Worm (Caenorhabditis elegans) whole organism, late embryonic: ENCODE results near the gene abhd-3.1.

Source experiments
- C08G9.2 ChIP-seq: sonication (generic microtip); optimal IDR thresholded peaks from 2 replicates; lab custom pipeline; 2016; ENCODE audit warnings: mild to moderate bottlenecking, missing genetic modification characterization, moderate library complexity, missing compliant biosample characterization
- C38D4.7 ChIP-seq: fragments of 200-800 bp; sonication (Bioruptor generic); optimal IDR thresholded peaks from 2 replicates; lab custom pipeline; 2018; ENCODE audit warnings: mild to moderate bottlenecking, missing genetic modification characterization, moderate library complexity, missing compliant biosample characterization
- F13H6.1 ChIP-seq: sonication (generic microtip); optimal IDR thresholded peaks from 2 replicates; lab custom pipeline; 2016; ENCODE audit warnings: missing genetic modification characterization, missing compliant biosample characterization
- T23F11.4 ChIP-seq: fragments of 200-800 bp; sonication (Bioruptor generic); optimal IDR thresholded peaks from 2 replicates; lab custom pipeline; 2018; ENCODE audit warnings: mild to moderate bottlenecking, missing genetic modification characterization, missing compliant biosample characterization
- Y22D7AL.16 ChIP-seq: sonication (generic microtip); optimal IDR thresholded peaks from 2 replicates; lab custom pipeline; 2016; ENCODE audit warnings: missing genetic modification characterization, missing compliant biosample characterization
- ahr-1 ChIP-seq: sonication (generic microtip); optimal IDR thresholded peaks from 2 replicates; lab custom pipeline; 2016; ENCODE audit warnings: missing genetic modification characterization, missing compliant biosample characterization
- ama-1 ChIP-seq: fragments of 150-350 bp; optimal IDR thresholded peaks from 2 replicates; lab custom pipeline; 2014
- ceh-14 ChIP-seq: sonication (generic microtip); optimal IDR thresholded peaks from 2 replicates; lab custom pipeline; 2016; ENCODE audit warnings: missing genotype, missing genetic modification characterization, missing compliant biosample characterization
- ceh-31 ChIP-seq: sonication (generic microtip); optimal IDR thresholded peaks from 2 replicates; lab custom pipeline; 2016; ENCODE audit warnings: missing genetic modification characterization, missing compliant biosample characterization
- ceh-34 ChIP-seq: sonication (generic microtip); optimal IDR thresholded peaks from 2 replicates; lab custom pipeline; 2016; ENCODE audit warnings: mild to moderate bottlenecking, missing genetic modification characterization, missing compliant biosample characterization
- ceh-48 ChIP-seq: sonication (generic microtip); optimal IDR thresholded peaks from 2 replicates; lab custom pipeline; 2016; ENCODE audit warnings: missing genetic modification characterization, inconsistent platforms, missing compliant biosample characterization
- ceh-6 ChIP-seq: fragments of 200-800 bp; sonication (Bioruptor generic); optimal IDR thresholded peaks from 2 replicates; lab custom pipeline; 2018; ENCODE audit warnings: mild to moderate bottlenecking, missing genetic modification characterization, missing compliant biosample characterization
- ceh-9 ChIP-seq: sonication (generic microtip); optimal IDR thresholded peaks from 2 replicates; lab custom pipeline; 2016; ENCODE audit warnings: mild to moderate bottlenecking, missing genetic modification characterization, inconsistent platforms, missing compliant biosample characterization
- ets-4 ChIP-seq: sonication (generic microtip); optimal IDR thresholded peaks from 2 replicates; lab custom pipeline; 2016; ENCODE audit warnings: missing genetic modification characterization, missing compliant biosample characterization
- eyg-1 ChIP-seq: sonication (generic microtip); optimal IDR thresholded peaks from 2 replicates; lab custom pipeline; 2016; ENCODE audit warnings: missing genotype, missing genetic modification characterization, missing compliant biosample characterization
- fax-1 ChIP-seq: sonication (generic microtip); optimal IDR thresholded peaks from 2 replicates; lab custom pipeline; 2016; ENCODE audit warnings: missing genotype, missing genetic modification characterization, missing compliant biosample characterization
- gmeb-2 ChIP-seq: sonication (generic microtip); optimal IDR thresholded peaks from 2 replicates; lab custom pipeline; 2016; ENCODE audit warnings: missing genetic modification characterization, inconsistent platforms, missing compliant biosample characterization
- hlh-13 ChIP-seq: fragments of 200-800 bp; sonication (Bioruptor generic); optimal IDR thresholded peaks from 2 replicates; lab custom pipeline; 2018; ENCODE audit warnings: mild to moderate bottlenecking, missing genetic modification characterization, missing compliant biosample characterization
- hlh-15 ChIP-seq: sonication (generic microtip); optimal IDR thresholded peaks from 2 replicates; lab custom pipeline; 2016; ENCODE audit warnings: missing genetic modification characterization, missing compliant biosample characterization
- hlh-30 ChIP-seq: sonication (generic microtip); optimal IDR thresholded peaks from 2 replicates; lab custom pipeline; 2017; ENCODE audit warnings: antibody characterized with exemption, missing genetic modification characterization, missing compliant biosample characterization; ENCODE audit not compliant: insufficient read depth
- hlh-8 ChIP-seq: sonication (generic microtip); optimal IDR thresholded peaks from 2 replicates; lab custom pipeline; 2016; ENCODE audit warnings: missing genotype, missing genetic modification characterization, missing compliant biosample characterization
- lim-6 ChIP-seq: sonication (generic microtip); optimal IDR thresholded peaks from 2 replicates; lab custom pipeline; 2016; ENCODE audit warnings: missing genetic modification characterization, missing compliant biosample characterization
- madf-2 ChIP-seq: sonication (generic microtip); optimal IDR thresholded peaks from 2 replicates; lab custom pipeline; 2017; ENCODE audit warnings: missing genetic modification characterization, missing compliant biosample characterization
- nfya-1 ChIP-seq: sonication (generic microtip); optimal IDR thresholded peaks from 2 replicates; lab custom pipeline; 2017; ENCODE audit warnings: missing genetic modification characterization, mild to moderate bottlenecking, missing compliant biosample characterization, antibody characterized with exemption, moderate library complexity
- nhr-11 ChIP-seq: fragments of 150-350 bp; optimal IDR thresholded peaks from 2 replicates; lab custom pipeline; 2014; ENCODE audit warnings: missing biosample characterization, missing genetic modification characterization
- nhr-232 ChIP-seq: sonication (generic microtip); optimal IDR thresholded peaks from 2 replicates; lab custom pipeline; 2016; ENCODE audit warnings: missing genetic modification characterization, missing compliant biosample characterization
- npax-4 ChIP-seq: sonication (generic microtip); optimal IDR thresholded peaks from 2 replicates; lab custom pipeline; 2016; ENCODE audit warnings: missing genetic modification characterization, missing compliant biosample characterization
- pat-9 ChIP-seq: fragments of 200-800 bp; sonication (Bioruptor generic); optimal IDR thresholded peaks from 2 replicates; lab custom pipeline; 2018; ENCODE audit warnings: mild to moderate bottlenecking, missing genetic modification characterization, moderate library complexity, missing compliant biosample characterization
- pha-2 ChIP-seq: sonication (generic microtip); optimal IDR thresholded peaks from 2 replicates; lab custom pipeline; 2017; ENCODE audit warnings: mild to moderate bottlenecking, missing genetic modification characterization, missing compliant biosample characterization
- pha-4 ChIP-seq: fragments of 150-350 bp; optimal IDR thresholded peaks from 2 replicates; lab custom pipeline; 2018; ENCODE audit warnings: missing biosample characterization, missing genetic modification reagents, missing genetic modification characterization
- pqm-1 ChIP-seq: sonication (generic microtip); optimal IDR thresholded peaks from 2 replicates; lab custom pipeline; 2016; ENCODE audit warnings: missing genetic modification characterization, missing compliant biosample characterization
- ref-2 ChIP-seq: sonication (generic microtip); optimal IDR thresholded peaks from 2 replicates; lab custom pipeline; 2016; ENCODE audit warnings: missing genetic modification characterization, missing compliant biosample characterization
- rnt-1 ChIP-seq: sonication (generic microtip); optimal IDR thresholded peaks from 2 replicates; lab custom pipeline; 2016; ENCODE audit warnings: missing genetic modification characterization, missing compliant biosample characterization
- sdc-2 ChIP-seq: sonication (generic microtip); optimal IDR thresholded peaks from 2 replicates; lab custom pipeline; 2016; ENCODE audit warnings: missing genotype, missing genetic modification characterization, missing compliant biosample characterization
- sox-2 ChIP-seq: fragments of 200-800 bp; sonication (Bioruptor generic); IDR thresholded peaks from 2 replicates; pipeline ENCODE4 v1.3.6; 2022; ENCODE audit warnings: missing genetic modification reagents, missing genetic modification characterization, missing compliant biosample characterization
- sox-4 ChIP-seq: sonication (generic microtip); optimal IDR thresholded peaks from 2 replicates; lab custom pipeline; 2017; ENCODE audit warnings: mild to moderate bottlenecking, missing genetic modification characterization, inconsistent platforms, missing compliant biosample characterization
- syd-9 ChIP-seq: sonication (generic microtip); optimal IDR thresholded peaks from 2 replicates; lab custom pipeline; 2016; ENCODE audit warnings: mild to moderate bottlenecking, missing genetic modification characterization, moderate library complexity, missing compliant biosample characterization
- tbx-2 ChIP-seq: sonication (generic microtip); optimal IDR thresholded peaks from 2 replicates; lab custom pipeline; 2016; ENCODE audit warnings: missing genetic modification characterization, missing compliant biosample characterization
- tbx-7 ChIP-seq: sonication (generic microtip); optimal IDR thresholded peaks from 2 replicates; lab custom pipeline; 2016; ENCODE audit warnings: missing genotype, missing genetic modification characterization, missing compliant biosample characterization
- unc-3 ChIP-seq, 2 experiments: fragments of 200-800 bp in 1 of 2; sonication (Bioruptor generic) in 1 of 2; sonication (generic microtip) in 1 of 2; conservative IDR thresholded peaks in 1 of 2; optimal IDR thresholded peaks in 1 of 2; 2 replicates each; pipeline versions ENCODE4 v1.3.6 to Lab custom; 2016 to 2022; ENCODE audit warnings: missing compliant biosample characterization in 2 of 2, missing genetic modification characterization in 2 of 2, missing genetic modification reagents in 1 of 2
- unc-42 ChIP-seq: sonication (generic microtip); optimal IDR thresholded peaks from 2 replicates; lab custom pipeline; 2016; ENCODE audit warnings: missing genotype, missing genetic modification characterization, missing compliant biosample characterization
- unc-86 ChIP-seq: sonication (generic microtip); optimal IDR thresholded peaks from 2 replicates; lab custom pipeline; 2016; ENCODE audit warnings: missing genetic modification characterization, missing compliant biosample characterization

abhd-3.1 gene

DNA sequence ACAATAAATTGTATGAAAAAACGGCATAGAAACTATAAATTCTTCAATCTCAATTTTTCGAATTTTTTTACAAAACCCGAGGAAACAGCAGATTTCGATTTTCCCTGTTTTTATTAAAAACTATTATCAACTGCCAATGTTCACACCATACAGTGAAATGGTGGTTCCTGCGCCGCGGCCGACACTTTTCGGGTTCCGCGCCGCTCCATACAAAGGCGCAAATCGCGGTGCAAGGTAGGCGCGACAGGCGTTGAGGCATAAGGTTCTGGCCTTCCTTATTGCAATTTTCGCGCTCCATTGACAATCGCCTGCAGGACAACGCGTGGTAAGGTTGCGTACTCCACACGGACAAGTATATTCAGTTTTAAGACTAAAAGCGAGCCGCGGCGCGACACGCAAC lies 31.5 kb downstream of the abhd-3.1 start:
- no peak for TF ChIP-seq ceh-48 (tag; lab: Kevin White, UChicago)
- no peak for TF ChIP-seq pqm-1
- no peak for TF ChIP-seq ceh-6
- TF ChIP-seq F13H6.1 (tag; lab: Kevin White, UChicago) = no peak
- no peak for TF ChIP-seq hlh-13 (GFP tag; lab: Kevin White, UChicago)
- TF ChIP-seq nhr-232 (tag; lab: Kevin White, UChicago) = no peak
- TF ChIP-seq ets-4 (tag; lab: Kevin White, UChicago) = no peak
- no peak for TF ChIP-seq ceh-9 (tag; lab: Kevin White, UChicago)
- no peak for TF ChIP-seq unc-42 (tag; lab: Kevin White, UChicago)
- TF ChIP-seq C08G9.2 = no peak
- no peak for TF ChIP-seq tbx-7 (tag; lab: Kevin White, UChicago)

DNA sequence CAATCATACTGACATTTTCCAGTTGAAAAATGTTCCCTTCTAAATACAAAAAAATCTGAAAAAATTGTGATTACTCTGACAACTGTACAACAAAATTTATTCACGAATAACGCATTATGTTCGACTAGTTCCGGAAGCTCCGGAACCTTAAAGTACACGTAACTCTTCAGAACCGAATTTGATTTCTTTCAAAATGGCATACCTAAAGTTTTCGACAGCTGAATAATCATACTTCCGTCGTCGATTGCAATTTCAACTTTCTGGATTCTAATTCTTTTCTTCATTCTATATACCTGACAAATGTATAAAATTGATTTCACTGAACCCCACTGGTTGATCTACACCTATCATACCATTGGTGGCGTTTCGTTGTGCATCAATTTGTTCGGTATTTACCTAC lies 32.4 kb downstream of the abhd-3.1 start, which contains the start of gene sri-67:
TSS of gene sri-67 (plus strand) at position 301 of the 400 bp plus-strand sequence.
- TF ChIP-seq pha-2 (tag; lab: Kevin White, UChicago) (no peak), sox-4 (no peak), lim-6 (tag; lab: Kevin White, UChicago) (no peak), nhr-232 (tag; lab: Kevin White, UChicago) (no peak), ref-2 (tag; lab: Kevin White, UChicago) (no peak), F13H6.1 (tag; lab: Kevin White, UChicago) (no peak), hlh-13 (GFP tag; lab: Kevin White, UChicago) (no peak), syd-9 (tag; lab: Kevin White, UChicago) (no peak), hlh-30 (no peak), hlh-8 (tag; lab: Kevin White, UChicago) (no peak), ceh-31 (tag; lab: Kevin White, UChicago) (no peak), gmeb-2 (tag; lab: Kevin White, UChicago) (no peak), sox-2 (GFP tag; lab: Robert Waterston, UW) (no peak), hlh-15 (tag; lab: Kevin White, UChicago) (no peak), madf-2 (no peak), ceh-9 (tag; lab: Kevin White, UChicago) (no peak)
- TF ChIP-seq, all 69 proteins: peak for 0

DNA sequence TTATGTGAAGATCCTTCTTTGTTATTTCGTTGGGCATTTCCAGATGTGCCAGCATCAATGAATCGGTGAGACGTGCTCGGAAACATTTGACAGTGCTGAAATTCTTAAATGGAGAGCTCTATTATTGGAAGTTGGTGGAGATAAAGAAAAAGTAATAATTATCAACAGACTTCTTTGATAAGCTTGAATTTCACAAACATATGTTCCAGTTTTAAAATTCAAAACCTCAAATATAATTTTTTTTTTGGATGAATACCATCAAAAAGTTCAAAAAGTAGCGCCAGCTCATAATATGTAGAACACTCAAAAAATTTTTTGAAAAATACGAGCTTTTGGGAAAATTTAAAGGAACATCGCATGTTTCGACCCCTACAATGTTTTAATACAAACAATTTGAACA lies 38.8 kb downstream of the abhd-3.1 start, which contains the start of gene Y60A3A.25:
TSS of gene Y60A3A.25 (minus strand) at position 101 of the 400 bp plus-strand sequence.
- no peak for TF ChIP-seq C38D4.7 (GFP tag; lab: Kevin White, UChicago)
- TF ChIP-seq hlh-13 (GFP tag; lab: Kevin White, UChicago) = no peak
- no peak for TF ChIP-seq npax-4
- no peak for TF ChIP-seq nhr-11 (tag; lab: Kevin White, UChicago)
- TF ChIP-seq ceh-6 = no peak
- TF ChIP-seq rnt-1 (tag; lab: Kevin White, UChicago) = no peak
- TF ChIP-seq ama-1 (lab: Kevin White, UChicago) = no peak

DNA sequence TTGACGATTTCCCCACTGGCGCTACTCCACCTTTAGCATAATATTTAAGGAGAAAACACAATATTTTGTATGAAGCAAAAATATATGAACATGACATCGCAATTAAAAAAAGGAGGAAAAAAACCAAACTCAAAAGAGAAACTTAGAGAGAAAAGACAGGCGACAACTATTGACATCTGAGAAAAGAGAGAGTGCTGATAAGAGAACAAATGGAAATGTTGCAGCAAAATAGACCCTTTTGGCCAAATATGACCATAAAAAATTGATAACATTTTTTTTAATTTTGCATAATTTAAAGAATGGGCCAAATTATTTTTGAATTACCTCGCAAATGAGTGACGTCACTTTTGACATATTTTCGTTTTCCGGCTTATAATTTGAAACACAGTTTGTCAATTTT lies 39.4 kb downstream of the abhd-3.1 start:
- TF ChIP-seq unc-86 = no peak
- no peak for TF ChIP-seq ama-1 (lab: Kevin White, UChicago)
- TF ChIP-seq unc-42 (tag; lab: Kevin White, UChicago) = no peak
- no peak for TF ChIP-seq Y22D7AL.16 (tag; lab: Kevin White, UChicago)
- TF ChIP-seq ceh-34 (tag; lab: Kevin White, UChicago) = no peak
- TF ChIP-seq ceh-48 (tag; lab: Kevin White, UChicago) = no peak
- TF ChIP-seq ahr-1 (tag; lab: Kevin White, UChicago) = no peak
- TF ChIP-seq pat-9 = no peak
- no peak for TF ChIP-seq ets-4 (tag; lab: Kevin White, UChicago)

DNA sequence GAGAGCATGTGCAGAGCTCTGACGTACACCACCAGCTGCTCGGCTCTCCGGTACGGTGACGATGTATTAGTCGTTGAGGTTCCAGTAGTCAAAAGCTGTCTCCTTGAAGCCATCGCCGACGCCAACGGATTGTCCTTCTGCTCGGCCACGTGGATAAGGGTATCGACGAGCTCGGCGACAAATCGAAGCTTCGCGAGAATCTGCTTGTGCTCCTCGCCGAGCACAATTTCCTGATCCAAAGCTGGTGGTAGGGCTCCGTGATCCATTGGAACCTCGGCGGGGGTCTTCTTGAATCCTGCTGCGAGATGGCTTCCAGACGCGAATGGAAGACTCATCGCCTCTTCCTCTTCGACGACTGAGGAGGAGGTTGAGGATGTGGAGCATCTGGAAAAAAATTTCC lies 42.2 kb downstream of the abhd-3.1 start:
- TF ChIP-seq T23F11.4 (GFP tag; lab: Kevin White, UChicago) (no peak), syd-9 (tag; lab: Kevin White, UChicago) (no peak), sdc-2 (tag; lab: Kevin White, UChicago) (no peak), pha-4 (tag; lab: Kevin White, UChicago) (no peak), pat-9 (no peak), ceh-6 (no peak), ceh-9 (tag; lab: Kevin White, UChicago) (no peak), fax-1 (tag; lab: Kevin White, UChicago) (no peak), ceh-48 (tag; lab: Kevin White, UChicago) (no peak), nfya-1 (no peak), npax-4 (no peak), ceh-14 (no peak), gmeb-2 (tag; lab: Kevin White, UChicago) (no peak), rnt-1 (tag; lab: Kevin White, UChicago) (no peak), eyg-1 (tag; lab: Kevin White, UChicago) (no peak), unc-3 (GFP tag; conservative IDR thresholded peaks at IDR 0.05; lab: Robert Waterston, UW) (no peak), unc-3 (tag; optimal IDR thresholded peaks at IDR 0.05; lab: Kevin White, UChicago) (no peak), tbx-2 (tag; lab: Kevin White, UChicago) (no peak), ahr-1 (tag; lab: Kevin White, UChicago) (no peak)
- TF ChIP-seq, all 69 proteins: peak for 0
